Worm (Caenorhabditis elegans) whole organism, L3 larva: ENCODE data around the gene clec-149.

Experiments
- R02D3.7 ChIP-seq: fragments of 150-350 bp; optimal IDR thresholded peaks from 2 replicates; lab custom pipeline; 2014; ENCODE audit warnings: missing biosample characterization, missing genetic modification characterization
- ZK546.5 ChIP-seq: sonication (generic microtip); optimal IDR thresholded peaks from 2 replicates; lab custom pipeline; 2017; ENCODE audit warnings: missing biosample characterization, missing genetic modification characterization
- aly-2 ChIP-seq: fragments of 150-350 bp; optimal IDR thresholded peaks from 2 replicates; lab custom pipeline; 2014; ENCODE audit warnings: missing biosample characterization, missing genetic modification characterization
- ama-1 ChIP-seq: fragments of 150-350 bp; optimal IDR thresholded peaks from 2 replicates; lab custom pipeline; 2018
- ceh-16 ChIP-seq: sonication (generic microtip); optimal IDR thresholded peaks from 2 replicates; lab custom pipeline; 2017; ENCODE audit warnings: missing biosample characterization, missing genetic modification characterization
- ceh-28 ChIP-seq: fragments of 150-350 bp; optimal IDR thresholded peaks from 2 replicates; lab custom pipeline; 2014; ENCODE audit warnings: missing biosample characterization, missing genetic modification reagents, missing genetic modification characterization
- ceh-82 ChIP-seq: fragments of 150-350 bp; optimal IDR thresholded peaks from 2 replicates; lab custom pipeline; 2014; ENCODE audit warnings: missing biosample characterization, missing genetic modification characterization
- ceh-9 ChIP-seq: sonication (generic microtip); optimal IDR thresholded peaks from 2 replicates; lab custom pipeline; 2018; ENCODE audit warnings: missing biosample characterization, missing genetic modification characterization
- daf-12 ChIP-seq: fragments of 150-350 bp; optimal IDR thresholded peaks from 2 replicates; lab custom pipeline; 2014; ENCODE audit warnings: missing biosample characterization, missing genetic modification reagents, missing genetic modification characterization
- egl-27 ChIP-seq: sonication (generic microtip); optimal IDR thresholded peaks from 4 replicates; lab custom pipeline; 2017; ENCODE audit warnings: missing biosample characterization, missing genetic modification reagents, missing genetic modification characterization
- elt-1 ChIP-seq: fragments of 150-350 bp; optimal IDR thresholded peaks from 2 replicates; lab custom pipeline; 2014; ENCODE audit warnings: missing biosample characterization, missing genetic modification characterization
- elt-2 ChIP-seq: sonication (generic microtip); optimal IDR thresholded peaks from 2 replicates; lab custom pipeline; 2016; ENCODE audit warnings: missing genetic modification reagents, mild to moderate bottlenecking, missing genetic modification characterization, missing compliant biosample characterization
- elt-3 ChIP-seq, 3 experiments: fragments of 150-350 bp in 1 of 3; sonication (generic microtip) in 2 of 3; optimal IDR thresholded peaks; 2 replicates in 2 of 3; 4 replicates in 1 of 3; lab custom pipeline; 2014 to 2017; ENCODE audit warnings: missing biosample characterization in 3 of 3, missing genetic modification characterization in 3 of 3
- eor-1 ChIP-seq, 2 experiments: fragments of 150-350 bp; optimal IDR thresholded peaks; 2 replicates each; lab custom pipeline; 2014 to 2018; ENCODE audit warnings: missing biosample characterization in 2 of 2, missing genetic modification characterization in 2 of 2
- fkh-10 ChIP-seq: sonication (generic microtip); optimal IDR thresholded peaks from 2 replicates; lab custom pipeline; 2017; ENCODE audit warnings: missing biosample characterization, missing genetic modification reagents, missing genetic modification characterization
- fkh-2 ChIP-seq: fragments of 150-350 bp; optimal IDR thresholded peaks from 2 replicates; lab custom pipeline; 2014; ENCODE audit warnings: missing biosample characterization, missing genetic modification reagents, missing genetic modification characterization
- fos-1 ChIP-seq: fragments of 150-350 bp; optimal IDR thresholded peaks from 2 replicates; lab custom pipeline; 2014; ENCODE audit warnings: missing biosample characterization, missing genetic modification characterization
- hmg-11 ChIP-seq: sonication (generic microtip); optimal IDR thresholded peaks from 2 replicates; lab custom pipeline; 2016; ENCODE audit warnings: missing genetic modification characterization, missing compliant biosample characterization
- jun-1 ChIP-seq: fragments of 150-350 bp; optimal IDR thresholded peaks from 2 replicates; lab custom pipeline; 2014; ENCODE audit warnings: missing biosample characterization, missing genetic modification reagents, missing genetic modification characterization
- lin-15B ChIP-seq: fragments of 150-350 bp; optimal IDR thresholded peaks from 2 replicates; lab custom pipeline; 2014; ENCODE audit warnings: missing biosample characterization, missing genetic modification characterization
- lin-39 ChIP-seq: fragments of 150-350 bp; optimal IDR thresholded peaks from 2 replicates; lab custom pipeline; 2018; ENCODE audit warnings: missing biosample characterization, missing genetic modification reagents, missing genetic modification characterization
- mdl-1 ChIP-seq: fragments of 150-350 bp; optimal IDR thresholded peaks from 2 replicates; lab custom pipeline; 2014; ENCODE audit warnings: missing biosample characterization, missing genetic modification characterization
- mml-1 ChIP-seq: fragments of 150-350 bp; sonication (generic microtip); optimal IDR thresholded peaks from 3 replicates; lab custom pipeline; 2014; ENCODE audit warnings: missing biosample characterization, missing genetic modification characterization
- nfya-1 ChIP-seq: sonication (generic microtip); optimal IDR thresholded peaks from 2 replicates; lab custom pipeline; 2017; ENCODE audit warnings: missing genetic modification characterization, mild to moderate bottlenecking, missing compliant biosample characterization, antibody characterized with exemption, moderate library complexity; ENCODE audit not compliant: insufficient read depth
- nhr-11 ChIP-seq: fragments of 150-350 bp; optimal IDR thresholded peaks from 2 replicates; lab custom pipeline; 2014; ENCODE audit warnings: missing biosample characterization, missing genetic modification characterization
- nhr-12 ChIP-seq: fragments of 150-350 bp; optimal IDR thresholded peaks from 2 replicates; lab custom pipeline; 2014; ENCODE audit warnings: missing biosample characterization, missing genetic modification characterization
- nhr-23 ChIP-seq: fragments of 150-350 bp; optimal IDR thresholded peaks from 2 replicates; lab custom pipeline; 2014; ENCODE audit warnings: missing biosample characterization, missing genetic modification reagents, missing genetic modification characterization
- nhr-237 ChIP-seq: fragments of 150-350 bp; optimal IDR thresholded peaks from 2 replicates; lab custom pipeline; 2014; ENCODE audit warnings: missing biosample characterization, missing genetic modification characterization
- nhr-25 ChIP-seq: sonication (generic microtip); optimal IDR thresholded peaks from 2 replicates; lab custom pipeline; 2017; ENCODE audit warnings: missing biosample characterization, missing genetic modification characterization
- nhr-28 ChIP-seq: fragments of 150-350 bp; optimal IDR thresholded peaks from 2 replicates; lab custom pipeline; 2014; ENCODE audit warnings: missing biosample characterization, missing genetic modification characterization
- nhr-43 ChIP-seq: sonication (generic microtip); optimal IDR thresholded peaks from 2 replicates; lab custom pipeline; 2016; ENCODE audit warnings: mild to moderate bottlenecking, missing genetic modification characterization, missing compliant biosample characterization; ENCODE audit not compliant: poor library complexity, severe bottlenecking
- nhr-67 ChIP-seq: fragments of 150-350 bp; optimal IDR thresholded peaks from 2 replicates; lab custom pipeline; 2014; ENCODE audit warnings: missing biosample characterization, missing genetic modification characterization
- nhr-76 ChIP-seq: fragments of 150-350 bp; sonication (generic microtip); optimal IDR thresholded peaks from 5 replicates; lab custom pipeline; 2014; ENCODE audit warnings: missing biosample characterization, missing genetic modification characterization
- nhr-77 ChIP-seq: fragments of 150-350 bp; optimal IDR thresholded peaks from 2 replicates; lab custom pipeline; 2014; ENCODE audit warnings: missing biosample characterization, missing genetic modification characterization
- pha-4 ChIP-seq: fragments of 150-350 bp; optimal IDR thresholded peaks from 2 replicates; lab custom pipeline; 2014; ENCODE audit warnings: missing biosample characterization, missing genetic modification reagents, missing genetic modification characterization
- pqm-1 ChIP-seq: fragments of 150-350 bp; optimal IDR thresholded peaks from 2 replicates; lab custom pipeline; 2017; ENCODE audit warnings: missing biosample characterization, missing genetic modification characterization, inconsistent platforms
- sea-2 ChIP-seq: fragments of 150-350 bp; sonication (generic microtip); optimal IDR thresholded peaks from 4 replicates; lab custom pipeline; 2014; ENCODE audit warnings: missing biosample characterization, missing genetic modification reagents, missing genetic modification characterization
- skn-1 ChIP-seq: fragments of 150-350 bp; optimal IDR thresholded peaks from 2 replicates; lab custom pipeline; 2014; ENCODE audit warnings: missing biosample characterization, missing genetic modification characterization
- snpc-4 ChIP-seq: fragments of 150-350 bp; optimal IDR thresholded peaks from 2 replicates; lab custom pipeline; 2014; ENCODE audit warnings: missing biosample characterization, missing genetic modification characterization
- tbx-2 ChIP-seq: sonication (generic microtip); optimal IDR thresholded peaks from 2 replicates; lab custom pipeline; 2016; ENCODE audit warnings: mild to moderate bottlenecking, missing genetic modification characterization, missing compliant biosample characterization
- unc-39 ChIP-seq: sonication (generic microtip); optimal IDR thresholded peaks from 4 replicates; lab custom pipeline; 2017; ENCODE audit warnings: missing biosample characterization, missing genetic modification characterization
- unc-62 ChIP-seq: fragments of 150-350 bp; sonication (generic microtip); optimal IDR thresholded peaks from 4 replicates; lab custom pipeline; 2014; ENCODE audit warnings: missing biosample characterization, missing genetic modification reagents, missing genetic modification characterization
- ztf-4 ChIP-seq: fragments of 150-350 bp; optimal IDR thresholded peaks from 2 replicates; lab custom pipeline; 2014; ENCODE audit warnings: missing biosample characterization, missing genetic modification characterization

The clec-149 gene

ce11 chrIII:839491-839890 lies 16.5 kb downstream of the clec-149 start, which contains the start of gene dos-3:
dos-3 (minus strand) TSS chrIII:839591.
- no peak for TF ChIP-seq ztf-4 (tag; lab: Kevin White, UChicago)
- no peak for TF ChIP-seq hmg-11 (tag; lab: Kevin White, UChicago)
- TF ChIP-seq ceh-9 (tag; lab: Kevin White, UChicago) = no peak
- no peak for TF ChIP-seq jun-1 (tag; lab: Kevin White, UChicago)

- no peak for TF ChIP-seq elt-1
- TF ChIP-seq pqm-1 = no peak
- TF ChIP-seq nhr-11 (tag; lab: Kevin White, UChicago) = no peak
- TF ChIP-seq nhr-25 = no peak
- no peak for TF ChIP-seq lin-39
- TF ChIP-seq ztf-4 (tag; lab: Kevin White, UChicago) = no peak
- TF ChIP-seq ZK546.5 (tag; lab: Kevin White, UChicago) = no peak
- TF ChIP-seq aly-2 (tag; lab: Kevin White, UChicago) = no peak
- TF ChIP-seq ceh-16 (tag; lab: Kevin White, UChicago) = no peak
- TF ChIP-seq snpc-4 = no peak
- no peak for TF ChIP-seq ceh-28
- TF ChIP-seq nhr-28 = no peak
- TF ChIP-seq nhr-77 (tag; lab: Kevin White, UChicago) = no peak
- no peak for TF ChIP-seq nhr-43
- no peak for TF ChIP-seq eor-1 (tag; optimal IDR thresholded peaks at IDR 0.05; lab: Kevin White, UChicago)
Observed at ce11 chrIII:841177-841576, 18.2 kb downstream of the clec-149 start, which contains the start of gene K02F3.9. K02F3.9 (minus strand) TSS chrIII:841366.

ce11 chrIII:842630-843029 lies 19.6 kb downstream of the clec-149 start, which contains the start of gene far-8:
far-8 (plus strand) TSS chrIII:842930.
- TF ChIP-seq nfya-1 (tag; lab: Kevin White, UChicago) (no peak), hmg-11 (tag; lab: Kevin White, UChicago) (no peak), lin-15B (tag; lab: Kevin White, UChicago) (no peak), nhr-43 (no peak), unc-62 (GFP tag; lab: Kevin White, UChicago) (no peak), mml-1 (tag; lab: Kevin White, UChicago) (no peak), nhr-77 (tag; lab: Kevin White, UChicago) (no peak), nhr-11 (tag; lab: Kevin White, UChicago) (no peak), ceh-16 (tag; lab: Kevin White, UChicago) (no peak), nhr-67 (no peak), ceh-9 (tag; lab: Kevin White, UChicago) (no peak), ceh-28 (no peak), daf-12 (no peak), elt-3 (tag; optimal IDR thresholded peaks at IDR 0.05; lab: Kevin White, UChicago) (no peak), fkh-2 (no peak), skn-1 (tag; lab: Kevin White, UChicago) (no peak), R02D3.7 (tag; lab: Kevin White, UChicago) (no peak), pqm-1 (no peak)

ce11 chrIII:843999-844398 lies 21.0 kb downstream of the clec-149 start:
- TF ChIP-seq ama-1 (lab: Kevin White, UChicago) (no peak), pqm-1 (peak; percentile 37), egl-27 (no peak), aly-2 (tag; lab: Kevin White, UChicago) (no peak), unc-62 (GFP tag; lab: Kevin White, UChicago) (no peak), unc-39 (tag; lab: Kevin White, UChicago) (no peak), nfya-1 (tag; lab: Kevin White, UChicago) (peak; percentile 57), fkh-10 (GFP tag; lab: Kevin White, UChicago) (no peak), ztf-4 (tag; lab: Kevin White, UChicago) (no peak), ceh-82 (tag; lab: Kevin White, UChicago) (no peak), sea-2 (GFP tag; lab: Kevin White, UChicago) (no peak), nhr-11 (tag; lab: Kevin White, UChicago) (no peak), hmg-11 (tag; lab: Kevin White, UChicago) (no peak), daf-12 (no peak), nhr-23 (tag; lab: Kevin White, UChicago) (no peak), mdl-1 (tag; lab: Kevin White, UChicago) (no peak), ceh-9 (tag; lab: Kevin White, UChicago) (no peak), skn-1 (tag; lab: Kevin White, UChicago) (no peak), lin-15B (tag; lab: Kevin White, UChicago) (peak; percentile 27), ceh-16 (tag; lab: Kevin White, UChicago) (no peak), pha-4 (tag; lab: Kevin White, UChicago) (peak; percentile 62), eor-1 (tag; optimal IDR thresholded peaks at IDR 0.05; lab: Kevin White, UChicago) (no peak), nhr-25 (no peak), jun-1 (tag; lab: Kevin White, UChicago) (no peak), elt-1 (no peak), tbx-2 (tag; lab: Kevin White, UChicago) (no peak), elt-2 (peak; percentile 16), lin-39 (no peak), nhr-67 (no peak), ceh-28 (no peak), fos-1 (no peak), R02D3.7 (tag; lab: Kevin White, UChicago) (no peak), nhr-28 (no peak), mml-1 (tag; lab: Kevin White, UChicago) (peak; percentile 88), nhr-237 (no peak), nhr-76 (tag; lab: Kevin White, UChicago) (no peak), ZK546.5 (tag; lab: Kevin White, UChicago) (no peak), snpc-4 (peak; percentile 24), nhr-12 (no peak), fkh-2 (no peak)
